Fruit fly (Drosophila melanogaster): ENCODE measurements around the gene CG42488.

Gene CG42488

DNA sequence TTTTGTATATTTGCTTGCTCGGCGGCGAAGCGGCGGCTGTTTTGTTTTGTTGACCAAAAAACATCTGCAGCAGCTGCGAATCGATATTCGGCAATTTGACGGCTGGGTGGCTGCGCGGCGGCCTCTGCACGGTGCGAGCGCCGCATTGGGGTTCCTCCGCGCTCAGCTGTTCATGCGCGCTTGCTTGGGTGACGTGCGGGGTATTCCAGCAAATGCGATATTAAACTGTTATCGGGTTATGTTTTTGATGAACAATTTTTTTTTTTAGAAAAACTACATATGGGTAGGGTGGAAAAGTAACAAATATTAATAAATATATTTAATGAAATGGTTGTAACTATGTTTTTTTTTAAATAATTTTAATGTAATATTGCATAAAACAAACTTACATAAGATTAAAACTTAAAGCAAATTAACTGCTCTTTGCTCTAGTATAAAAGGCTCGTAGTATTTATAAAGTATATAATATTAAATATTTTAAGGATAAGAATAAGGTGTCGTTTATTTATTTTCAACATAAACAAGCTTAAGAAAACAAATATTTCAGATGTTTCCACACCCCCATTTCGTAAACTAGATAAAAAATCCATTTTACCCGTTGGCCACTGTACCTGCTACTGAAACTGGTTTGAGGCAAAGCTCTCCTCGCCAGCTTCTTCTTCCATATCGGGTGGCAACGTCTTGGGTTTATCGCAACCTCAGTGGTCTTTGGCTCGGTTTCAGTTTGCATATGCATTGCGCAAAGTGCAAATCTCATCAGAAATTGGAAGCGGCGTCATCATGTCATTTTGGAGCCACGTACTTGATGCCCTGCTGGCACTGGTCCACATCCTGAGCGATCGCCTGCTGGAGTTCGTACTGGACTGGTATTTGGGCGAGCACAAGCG lies 8.1 kb downstream of the CG42488 start, which contains the start of the genes Gnpat and CG5112 (continued):
- peak; percentile 18 for TF ChIP-seq CG16779 (tag; optimal IDR thresholded peaks at IDR 0.05)
- peak; percentile 28 for TF ChIP-seq CG32006 (GFP tag; optimal IDR thresholded peaks at IDR 0.05)
- no peak for TF ChIP-seq net (GFP tag; optimal IDR thresholded peaks at IDR 0.05)
- peak; percentile 21 for TF ChIP-seq CG6854 (GFP tag; optimal IDR thresholded peaks at IDR 0.05)
- no peak for TF ChIP-seq CG10669 (GFP tag; optimal IDR thresholded peaks at IDR 0.05)
- peak; percentile 0 for TF ChIP-seq OdsH (GFP tag; optimal IDR thresholded peaks at IDR 0.05)
- TF ChIP-seq Sox15 (GFP tag; optimal IDR thresholded peaks at IDR 0.05), result no peak
- peak; percentile 50 for TF ChIP-seq CG8632 (GFP tag; optimal IDR thresholded peaks at IDR 0.05)

DNA sequence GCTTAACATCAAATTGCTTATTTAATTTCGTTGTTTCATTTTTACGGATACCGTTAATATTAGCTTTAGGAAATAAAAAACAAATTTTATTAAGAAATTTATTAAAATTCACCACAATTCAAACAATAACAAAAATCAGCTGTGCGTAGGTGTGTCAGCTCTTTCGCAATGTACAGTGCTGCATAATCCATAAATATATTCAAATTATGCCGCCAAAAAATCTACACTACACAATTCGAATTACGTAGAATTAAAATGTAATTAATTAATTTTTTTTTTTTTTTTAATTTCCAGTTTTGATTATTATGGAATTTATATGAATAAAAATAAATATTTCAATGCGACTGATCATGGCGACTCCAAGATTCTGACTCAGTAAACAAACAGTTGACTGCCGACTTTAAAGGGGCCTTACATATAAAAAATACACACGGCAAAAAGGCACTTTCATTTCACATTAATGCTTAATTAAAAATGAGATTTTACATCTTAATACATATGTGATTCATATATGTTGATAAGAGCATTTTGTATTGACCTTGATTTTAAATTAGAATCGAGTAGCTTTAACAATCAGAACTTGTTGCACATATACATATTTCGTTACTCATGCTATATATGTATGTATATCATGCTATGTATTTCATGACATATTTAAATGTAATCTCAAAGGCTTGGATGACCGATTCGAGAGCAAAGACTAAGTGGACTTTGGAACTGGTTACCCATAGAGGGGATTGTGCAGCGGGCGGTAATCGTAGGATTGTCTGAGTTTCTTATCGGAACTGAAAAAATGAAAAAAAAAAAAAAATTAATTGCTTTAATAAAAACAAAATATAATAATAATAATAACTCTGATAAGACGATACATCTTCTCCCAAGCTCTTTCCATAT lies 10.6 kb downstream of the CG42488 start:
- no peak for TF ChIP-seq fkh (GFP tag; optimal IDR thresholded peaks at IDR 0.05)
- TF ChIP-seq dsx (GFP tag; optimal IDR thresholded peaks at IDR 0.05; ENCODE audit: poor library complexity, severe bottlenecking), result peak; percentile 47
- TF ChIP-seq CG32006 (GFP tag; optimal IDR thresholded peaks at IDR 0.05), result peak; percentile 18
- TF ChIP-seq cyc (GFP tag; optimal IDR thresholded peaks at IDR 0.05), result no peak
- TF ChIP-seq fd85E (GFP tag; optimal IDR thresholded peaks at IDR 0.05), result no peak
- TF ChIP-seq CG3919 (GFP tag; optimal IDR thresholded peaks at IDR 0.05), result peak; percentile 59
- peak; percentile 83 to 84 for TF ChIP-seq ss (GFP tag; optimal IDR thresholded peaks at IDR 0.05)
- TF ChIP-seq Blimp-1 (GFP tag; optimal IDR thresholded peaks at IDR 0.05), result no peak
- peak; percentile 15 for TF ChIP-seq OdsH (GFP tag; optimal IDR thresholded peaks at IDR 0.05)
- TF ChIP-seq CG11902 (GFP tag; optimal IDR thresholded peaks at IDR 0.05), result no peak
- peak; percentile 19 for TF ChIP-seq vri (GFP tag; optimal IDR thresholded peaks at IDR 0.05)
- TF ChIP-seq CG6808 (GFP tag; optimal IDR thresholded peaks at IDR 0.05), result peak; percentile 79
- peak; percentile 4 for TF ChIP-seq CG8632 (GFP tag; optimal IDR thresholded peaks at IDR 0.05)
- peak; percentile 40 for TF ChIP-seq Ets96B (tag; optimal IDR thresholded peaks at IDR 0.05)
- no peak for TF ChIP-seq CG11294 (GFP tag; IDR thresholded peaks at IDR 0.05)
- no peak for TF ChIP-seq CG3032 (tag; optimal IDR thresholded peaks at IDR 0.05)
- TF ChIP-seq pdm3 (GFP tag; optimal IDR thresholded peaks at IDR 0.05), result no peak
- TF ChIP-seq CG9139 (GFP tag; optimal IDR thresholded peaks at IDR 0.05), result peak; percentile 74
- peak; percentile 63 for TF ChIP-seq CG6854 (GFP tag; optimal IDR thresholded peaks at IDR 0.05)
- TF ChIP-seq lz (GFP tag; optimal IDR thresholded peaks at IDR 0.05), result peak; percentile 1
- peak; percentile 26 for TF ChIP-seq net (GFP tag; optimal IDR thresholded peaks at IDR 0.05)
- peak; percentile 20 for TF ChIP-seq Sox102F (GFP tag; optimal IDR thresholded peaks at IDR 0.05)
- peak; percentile 16 for TF ChIP-seq Lpt (GFP tag; optimal IDR thresholded peaks at IDR 0.05)
- peak; percentile 75 for TF ChIP-seq spab (GFP tag; optimal IDR thresholded peaks at IDR 0.05)
- no peak for TF ChIP-seq Ets21C (GFP tag; optimal IDR thresholded peaks at IDR 0.05)
- TF ChIP-seq Eip75B (GFP tag; optimal IDR thresholded peaks at IDR 0.05), result peak; percentile 3
- TF ChIP-seq Sox14 (GFP tag; optimal IDR thresholded peaks at IDR 0.05), result peak; percentile 18
- peak; percentile 44 for TF ChIP-seq CG10669 (GFP tag; optimal IDR thresholded peaks at IDR 0.05)
- TF ChIP-seq Eip78C (GFP tag), result peak; percentile 71
- no peak for TF ChIP-seq Hr38 (GFP tag; optimal IDR thresholded peaks at IDR 0.05)
- peak; percentile 47 for TF ChIP-seq Eip93F (GFP tag; optimal IDR thresholded peaks at IDR 0.05)
- peak; percentile 11 for TF ChIP-seq CG7368 (GFP tag; optimal IDR thresholded peaks at IDR 0.05)
- peak; percentile 75 for TF ChIP-seq svp (GFP tag)
- TF ChIP-seq CG16779 (tag; optimal IDR thresholded peaks at IDR 0.05), result peak; percentile 56
- TF ChIP-seq CG6276 (GFP tag; optimal IDR thresholded peaks at IDR 0.05), result peak; percentile 70
- no peak for TF ChIP-seq CG34406 (GFP tag; optimal IDR thresholded peaks at IDR 0.05)
- no peak for TF ChIP-seq Smox (GFP tag; optimal IDR thresholded peaks at IDR 0.05)
- no peak for TF ChIP-seq Gug (GFP tag; IDR thresholded peaks at IDR 0.05)
- no peak for TF ChIP-seq fd59A (GFP tag; optimal IDR thresholded peaks at IDR 0.05)
- TF ChIP-seq salr (GFP tag; optimal IDR thresholded peaks at IDR 0.05), result peak in 1 of 2 experiments; percentile 25
- no peak for TF ChIP-seq CG4318 (GFP tag; optimal IDR thresholded peaks at IDR 0.05)
- TF ChIP-seq CG6163 (GFP tag; IDR thresholded peaks at IDR 0.05), result no peak
- TF ChIP-seq CG11762 (GFP tag; optimal IDR thresholded peaks at IDR 0.05; ENCODE audit: insufficient read depth), result peak; percentile 11
